Worm (Caenorhabditis elegans) whole organism, L4 larva: ENCODE measurements around the gene atl-1.

ENCODE experiments used
- D1046.2 ChIP-seq: fragments of 200-800 bp; sonication (Bioruptor generic); IDR thresholded peaks from 2 replicates; pipeline ENCODE4 v1.3.6; 2022; ENCODE audit warnings: missing genetic modification characterization, missing compliant biosample characterization
- F10B5.3 ChIP-seq: sonication (generic microtip); optimal IDR thresholded peaks from 2 replicates; lab custom pipeline; 2016; ENCODE audit warnings: mild to moderate bottlenecking, missing genetic modification characterization, missing compliant biosample characterization
- F26F4.8 ChIP-seq: fragments of 200-800 bp; sonication (Bioruptor generic); conservative IDR thresholded peaks from 2 replicates; pipeline ENCODE4 v1.3.6; 2022; ENCODE audit warnings: missing genetic modification characterization, missing compliant biosample characterization
- F37D6.2 ChIP-seq: sonication (generic microtip); optimal IDR thresholded peaks from 2 replicates; lab custom pipeline; 2016; ENCODE audit warnings: mild to moderate bottlenecking, missing genetic modification characterization, missing compliant biosample characterization
- T26A8.4 ChIP-seq: fragments of 200-800 bp; sonication (Bioruptor generic); IDR thresholded peaks from 2 replicates; pipeline ENCODE4 v1.3.6; 2022; ENCODE audit warnings: missing genetic modification characterization, missing compliant biosample characterization
- Y75B8A.6 ChIP-seq: fragments of 200-800 bp; sonication (Bioruptor generic); IDR thresholded peaks from 2 replicates; pipeline ENCODE4 v1.3.6; 2022; ENCODE audit warnings: missing genetic modification reagents, missing genetic modification characterization, missing compliant biosample characterization
- aha-1 ChIP-seq: fragments of 150-350 bp; peaks from one replicate; lab custom pipeline; 2014; ENCODE audit warnings: missing biosample characterization, missing genetic modification characterization
- ama-1 ChIP-seq: fragments of 150-350 bp; optimal IDR thresholded peaks from 2 replicates; lab custom pipeline; 2014; ENCODE audit warnings: inconsistent platforms, mixed read lengths
- arid-1 ChIP-seq: fragments of 200-800 bp; sonication (Bioruptor generic); conservative IDR thresholded peaks from 2 replicates; pipeline ENCODE4 v1.3.6; 2022; ENCODE audit warnings: missing genetic modification reagents, missing genetic modification characterization, missing compliant biosample characterization
- attf-4 ChIP-seq: sonication (generic microtip); optimal IDR thresholded peaks from 3 replicates; lab custom pipeline; 2017; ENCODE audit warnings: missing biosample characterization, missing genetic modification characterization
- ceh-20 ChIP-seq: fragments of 200-800 bp; sonication (Bioruptor generic); IDR thresholded peaks from 2 replicates; pipeline ENCODE4 v1.3.6; 2022; ENCODE audit warnings: missing genetic modification reagents, missing genetic modification characterization, missing compliant biosample characterization
- daf-19 ChIP-seq: fragments of 200-800 bp; sonication (Bioruptor generic); conservative IDR thresholded peaks from 2 replicates; pipeline ENCODE4 v1.3.6; 2022; ENCODE audit warnings: missing genetic modification characterization, missing compliant biosample characterization
- daf-8 ChIP-seq: fragments of 200-800 bp; sonication (Bioruptor generic); IDR thresholded peaks from 2 replicates; pipeline ENCODE4 v1.3.6; 2022; ENCODE audit warnings: missing genetic modification characterization, missing compliant biosample characterization
- dmd-8 ChIP-seq: fragments of 200-800 bp; sonication (Bioruptor generic); IDR thresholded peaks from 2 replicates; pipeline ENCODE4 v1.3.6; 2022; ENCODE audit warnings: missing genetic modification characterization, missing compliant biosample characterization
- dmd-9 ChIP-seq: fragments of 200-800 bp; sonication (Bioruptor generic); IDR thresholded peaks from 2 replicates; pipeline ENCODE4 v1.3.6; 2022; ENCODE audit warnings: missing genetic modification reagents, missing genetic modification characterization, missing compliant biosample characterization
- egl-43 ChIP-seq: fragments of 200-800 bp; sonication (Bioruptor generic); IDR thresholded peaks from 2 replicates; pipeline ENCODE4 v1.3.6; 2022; ENCODE audit warnings: missing genetic modification reagents, missing genetic modification characterization, missing compliant biosample characterization
- lin-1 ChIP-seq: fragments of 200-800 bp; sonication (Bioruptor generic); IDR thresholded peaks from 2 replicates; pipeline ENCODE4 v1.3.6; 2022; ENCODE audit warnings: missing genetic modification reagents, missing genetic modification characterization, missing compliant biosample characterization
- lin-15B ChIP-seq: fragments of 150-350 bp; sonication (generic microtip); optimal IDR thresholded peaks from 3 replicates; lab custom pipeline; 2014; ENCODE audit warnings: missing biosample characterization, missing genetic modification characterization
- lin-39 ChIP-seq: fragments of 150-350 bp; optimal IDR thresholded peaks from 2 replicates; lab custom pipeline; 2014; ENCODE audit warnings: missing biosample characterization, missing genetic modification reagents, missing genetic modification characterization
- lsy-2 ChIP-seq, 2 experiments: fragments of 150-350 bp in 1 of 2; sonication (generic microtip) in 1 of 2; optimal IDR thresholded peaks; 2 replicates each; lab custom pipeline; 2014 to 2017; ENCODE audit warnings: missing biosample characterization in 2 of 2, missing genetic modification characterization in 2 of 2
- madf-9 ChIP-seq: fragments of 200-800 bp; sonication (Bioruptor generic); conservative IDR thresholded peaks from 2 replicates; pipeline ENCODE4 v1.3.6; 2022; ENCODE audit warnings: missing genetic modification reagents, missing genetic modification characterization, missing compliant biosample characterization
- mdl-1 ChIP-seq, 2 experiments: fragments of 150-350 bp in 1 of 2; sonication (generic microtip) in 1 of 2; optimal IDR thresholded peaks; 2 replicates each; lab custom pipeline; 2014 to 2017; ENCODE audit warnings: missing biosample characterization in 2 of 2, missing genetic modification characterization in 2 of 2
- mxl-2 ChIP-seq: fragments of 200-800 bp; sonication (Bioruptor generic); conservative IDR thresholded peaks from 2 replicates; pipeline ENCODE4 v1.3.6; 2022; ENCODE audit warnings: missing genetic modification reagents, missing genetic modification characterization, missing compliant biosample characterization
- nhr-10 ChIP-seq: fragments of 150-350 bp; optimal IDR thresholded peaks from 2 replicates; lab custom pipeline; 2014; ENCODE audit warnings: missing biosample characterization, missing genetic modification characterization
- nhr-25 ChIP-seq: sonication (generic microtip); optimal IDR thresholded peaks from 2 replicates; lab custom pipeline; 2017; ENCODE audit warnings: missing genetic modification characterization, mild to moderate bottlenecking, missing compliant biosample characterization, antibody characterized with exemption, moderate library complexity, borderline replicate concordance; ENCODE audit not compliant: insufficient read depth
- nhr-42 ChIP-seq: fragments of 200-800 bp; sonication (Bioruptor generic); IDR thresholded peaks from 2 replicates; pipeline ENCODE4 v1.3.6; 2022; ENCODE audit warnings: missing genetic modification characterization, missing compliant biosample characterization
- nhr-48 ChIP-seq: sonication (generic microtip); optimal IDR thresholded peaks from 2 replicates; lab custom pipeline; 2016; ENCODE audit warnings: mild to moderate bottlenecking, missing genetic modification characterization, missing compliant biosample characterization
- pha-4 ChIP-seq, 2 experiments: fragments of 150-350 bp in 1 of 2; fragments of 200-800 bp in 1 of 2; sonication (Bioruptor generic) in 1 of 2; IDR thresholded peaks in 1 of 2; optimal IDR thresholded peaks in 1 of 2; 2 replicates each; pipeline versions ENCODE4 v1.3.6 to Lab custom; 2014 to 2022; ENCODE audit warnings: missing genetic modification characterization in 2 of 2, missing genetic modification reagents in 2 of 2, missing biosample characterization in 1 of 2, missing compliant biosample characterization in 1 of 2
- rbr-2 ChIP-seq: sonication (generic microtip); optimal IDR thresholded peaks from 2 replicates; lab custom pipeline; 2016; ENCODE audit warnings: missing genotype, missing genetic modification characterization, missing compliant biosample characterization
- sdz-12 ChIP-seq: fragments of 200-800 bp; sonication (Bioruptor generic); optimal IDR thresholded peaks from 2 replicates; lab custom pipeline; 2018; ENCODE audit warnings: mild to moderate bottlenecking, missing genetic modification characterization, missing compliant biosample characterization
- set-16 ChIP-seq: fragments of 200-800 bp; sonication (Bioruptor generic); IDR thresholded peaks from 2 replicates; pipeline ENCODE4 v1.3.6; 2022; ENCODE audit warnings: missing genetic modification reagents, missing genetic modification characterization, missing compliant biosample characterization
- snpc-1.2 ChIP-seq: fragments of 200-800 bp; sonication (Bioruptor generic); IDR thresholded peaks from 2 replicates; pipeline ENCODE4 v1.3.6; 2022; ENCODE audit warnings: missing genetic modification reagents, missing genetic modification characterization, missing compliant biosample characterization
- tra-1 ChIP-seq: fragments of 200-800 bp; sonication (Bioruptor generic); IDR thresholded peaks from 2 replicates; pipeline ENCODE4 v1.3.6; 2022; ENCODE audit warnings: missing genetic modification reagents, missing genetic modification characterization, missing compliant biosample characterization
- unc-130 ChIP-seq: sonication (generic microtip); optimal IDR thresholded peaks from 2 replicates; lab custom pipeline; 2016; ENCODE audit warnings: missing genetic modification reagents, missing genetic modification characterization, missing compliant biosample characterization
- unc-39 ChIP-seq: sonication (generic microtip); optimal IDR thresholded peaks from 2 replicates; lab custom pipeline; 2017; ENCODE audit warnings: missing biosample characterization, missing genetic modification characterization
- zag-1 ChIP-seq: fragments of 150-350 bp; optimal IDR thresholded peaks from 2 replicates; lab custom pipeline; 2014; ENCODE audit warnings: missing biosample characterization, missing genetic modification characterization
- zfp-2 ChIP-seq: sonication (generic microtip); optimal IDR thresholded peaks from 2 replicates; lab custom pipeline; 2016; ENCODE audit warnings: mild to moderate bottlenecking, missing genetic modification characterization, missing compliant biosample characterization

The atl-1 gene

DNA sequence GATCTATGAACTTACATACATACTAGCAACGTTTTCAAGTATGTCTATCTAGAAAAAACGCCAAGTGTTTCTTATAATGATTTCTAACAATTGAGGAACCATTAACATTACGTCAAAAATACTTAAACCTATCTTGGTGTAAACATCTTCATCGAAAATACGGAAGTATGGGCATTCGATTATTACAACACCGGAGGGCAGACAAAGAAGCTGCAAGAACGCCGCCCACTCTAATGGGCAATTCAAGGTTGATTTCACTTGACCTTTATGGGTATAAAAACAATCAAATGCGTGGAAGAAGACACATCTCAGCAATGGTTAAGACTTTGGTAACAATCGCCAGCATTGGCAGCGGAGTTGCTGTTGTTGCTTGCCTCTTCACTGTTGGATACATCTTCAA is 15.8 kb downstream of the atl-1 start, which contains the start of gene col-146:
Gene col-146, plus strand, starts transcription at position 301 of the 400 bp plus-strand sequence.
- TF ChIP-seq lin-15B (tag; lab: Kevin White, UChicago) (no peak), nhr-10 (no peak), mdl-1 (tag; optimal IDR thresholded peaks at IDR 0.05; lab: Kevin White, UChicago) (no peak), lin-39 (tag; lab: Kevin White, UChicago) (no peak), zag-1 (tag; lab: Kevin White, UChicago) (no peak), attf-4 (tag; lab: Kevin White, UChicago) (no peak), sdz-12 (GFP tag; lab: Kevin White, UChicago) (no peak), lsy-2 (tag; optimal IDR thresholded peaks at IDR 0.05; lab: Kevin White, UChicago) (no peak), aha-1 (no peak), zfp-2 (no peak), F26F4.8 (no peak), ama-1 (lab: Kevin White, UChicago) (no peak)

DNA sequence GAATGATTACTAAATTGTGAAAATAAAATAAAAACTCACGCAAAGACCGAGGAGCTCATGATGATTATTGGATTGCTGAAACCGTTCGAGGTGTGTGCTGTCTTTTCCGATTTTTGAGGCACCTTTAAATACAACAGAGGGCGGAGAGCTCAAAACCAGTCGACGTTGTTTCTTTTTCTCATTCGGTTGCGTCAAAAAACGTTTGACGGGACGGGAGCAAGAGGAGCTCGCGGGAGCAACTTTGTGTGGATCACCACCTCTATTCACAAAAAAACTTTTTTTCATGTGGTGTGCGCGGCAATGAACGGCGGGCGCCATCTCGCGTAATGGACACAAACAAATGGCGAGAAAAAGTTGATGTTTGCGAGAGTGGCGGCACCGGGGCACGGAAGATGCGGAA is 16.3 kb downstream of the atl-1 start, which contains the start of gene idpc-3:
Gene idpc-3, minus strand, starts transcription at position 101 of the 400 bp plus-strand sequence.
- TF ChIP-seq mxl-2 (GFP tag; lab: Robert Waterston, UW) (no peak), pha-4 (GFP tag; IDR thresholded peaks at IDR 0.05; lab: Robert Waterston, UW) (no peak), pha-4 (tag; optimal IDR thresholded peaks at IDR 0.05; lab: Kevin White, UChicago) (no peak), F37D6.2 (tag; lab: Kevin White, UChicago) (no peak)

DNA sequence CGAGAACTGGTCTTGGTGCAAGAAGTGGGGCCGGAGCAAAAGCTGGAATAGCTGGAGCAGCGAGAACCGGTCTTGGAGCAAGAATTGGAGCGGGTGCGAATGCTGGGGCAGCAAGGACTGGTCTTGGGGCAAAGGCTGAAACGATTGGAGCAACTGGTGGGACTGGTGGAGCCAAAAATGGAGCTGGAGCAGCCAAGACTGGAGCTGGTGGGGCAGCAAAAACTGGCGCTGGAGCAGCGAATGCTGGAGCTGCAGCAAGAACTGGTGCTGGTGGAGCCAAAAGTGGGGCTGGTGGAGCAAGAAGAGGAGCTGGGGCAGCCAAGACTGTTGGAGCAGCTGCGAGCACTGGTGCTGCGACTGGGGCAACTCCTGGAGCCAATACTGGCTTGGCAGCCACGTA is 16.8 kb downstream of the atl-1 start:
- TF ChIP-seq egl-43 (GFP tag; lab: Robert Waterston, UW) (peak; percentile 57; the same call in 1 of the 2 replicates), set-16 (GFP tag; lab: Robert Waterston, UW) (peak; percentile 95), aha-1 (peak; percentile 72), pha-4 (GFP tag; IDR thresholded peaks at IDR 0.05; lab: Robert Waterston, UW) (no peak; the same call in 1 of the 2 replicates), pha-4 (tag; optimal IDR thresholded peaks at IDR 0.05; lab: Kevin White, UChicago) (no peak), D1046.2 (GFP tag; lab: Robert Waterston, UW) (no peak), nhr-25 (tag; lab: Kevin White, UChicago) (no peak), tra-1 (GFP tag; lab: Robert Waterston, UW) (0 out of 2 replicates have a peak, but pooled peaks have one; percentile 21), nhr-48 (tag; lab: Kevin White, UChicago) (no peak)

DNA sequence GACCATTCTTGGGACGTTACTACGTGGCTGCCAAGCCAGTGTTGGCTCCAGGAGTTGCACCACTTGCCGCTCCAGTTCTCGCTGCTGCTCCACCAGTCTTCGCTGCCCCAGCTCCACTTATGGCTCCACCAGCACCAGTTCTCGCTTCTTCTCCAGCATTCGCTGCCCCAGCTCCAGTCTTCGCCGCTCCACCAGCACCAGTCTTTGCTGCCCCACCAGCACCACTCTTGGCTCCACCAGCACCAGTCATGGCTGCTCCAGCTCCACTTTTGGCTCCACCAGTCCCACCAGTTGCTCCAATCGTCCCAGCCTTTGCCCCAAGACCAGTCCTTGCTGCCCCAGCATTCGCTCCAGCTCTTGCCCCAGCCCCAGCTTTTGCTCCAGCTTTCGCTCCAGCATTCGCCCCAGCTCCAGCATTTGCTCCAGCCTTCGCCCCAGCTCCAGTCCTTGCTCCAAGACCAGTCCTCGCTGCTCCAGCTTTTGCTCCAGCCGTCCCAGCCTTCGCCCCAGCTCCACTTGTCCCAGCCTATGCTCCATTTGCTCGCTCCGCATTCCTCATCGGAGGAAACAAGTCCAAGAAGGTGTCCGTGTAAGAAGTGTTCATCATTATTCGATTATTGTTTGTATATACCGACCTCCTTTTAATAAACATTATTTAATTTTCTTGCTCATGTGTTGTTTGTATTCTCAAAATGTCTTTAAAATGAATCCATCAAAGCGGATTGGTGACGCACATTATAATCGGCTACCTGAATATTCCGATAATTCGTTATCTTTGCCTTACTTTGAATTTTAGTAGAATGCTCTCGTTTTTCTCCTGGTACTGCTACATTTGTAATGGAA is 19.6 kb downstream of the atl-1 start, which contains the start of gene T06E4.7:
Gene T06E4.7, plus strand, starts transcription at position 793 of the 843 bp plus-strand sequence.
- TF ChIP-seq arid-1: no peak
- no peak for TF ChIP-seq unc-39 (tag; lab: Kevin White, UChicago)
- TF ChIP-seq nhr-10: no peak
- TF ChIP-seq sdz-12 (GFP tag; lab: Kevin White, UChicago): peak; percentile 53
- no peak for TF ChIP-seq Y75B8A.6 (GFP tag; lab: Robert Waterston, UW)
- TF ChIP-seq daf-8 (GFP tag; lab: Robert Waterston, UW): no peak
- 0 out of 2 replicates have a peak, but pooled peaks have one; percentile 5 for TF ChIP-seq egl-43 (GFP tag; lab: Robert Waterston, UW)
- no peak for TF ChIP-seq unc-130
- peak; percentile 97 for TF ChIP-seq set-16 (GFP tag; lab: Robert Waterston, UW)
- no peak for TF ChIP-seq dmd-9 (GFP tag; lab: Robert Waterston, UW)
- TF ChIP-seq lin-1 (GFP tag; lab: Robert Waterston, UW): no peak
- no peak for TF ChIP-seq zag-1 (tag; lab: Kevin White, UChicago)
- no peak for TF ChIP-seq nhr-25 (tag; lab: Kevin White, UChicago)
- no peak for TF ChIP-seq rbr-2 (tag; lab: Kevin White, UChicago)
- TF ChIP-seq ceh-20: no peak
- no peak for TF ChIP-seq T26A8.4 (GFP tag; lab: Robert Waterston, UW)
- TF ChIP-seq daf-19 (GFP tag; lab: Robert Waterston, UW): no peak
- no peak for TF ChIP-seq dmd-8 (GFP tag; lab: Robert Waterston, UW)
- no peak for TF ChIP-seq snpc-1.2 (GFP tag; lab: Robert Waterston, UW)
- TF ChIP-seq madf-9 (GFP tag; lab: Robert Waterston, UW): no peak
- no peak for TF ChIP-seq nhr-42 (GFP tag; lab: Robert Waterston, UW)
- no peak for TF ChIP-seq F10B5.3 (tag; lab: Kevin White, UChicago)
